Fruit fly (Drosophila melanogaster) whole organism, embryonic: ENCODE data around the gene CG33306.

ENCODE experiments used
- Adf1 ChIP-seq: fragments of 200-800 bp; sonication (Bioruptor generic); IDR thresholded peaks from 2 replicates; pipeline ENCODE4 v1.3.6; 2022; ENCODE audit warnings: missing biosample characterization, missing genetic modification characterization
- Bgb ChIP-seq: fragments of 200-800 bp; sonication (Bioruptor generic); IDR thresholded peaks from 2 replicates; pipeline ENCODE4 v1.3.6; 2022; ENCODE audit warnings: missing biosample characterization, missing genetic modification characterization; ENCODE audit not compliant: partially characterized antibody
- CG10267 ChIP-seq: fragments of 200-800 bp; sonication (Bioruptor generic); optimal IDR thresholded peaks from 2 replicates; lab custom pipeline; 2018; ENCODE audit warnings: missing biosample characterization, mild to moderate bottlenecking, missing genetic modification characterization, moderate library complexity
- CG10274 ChIP-seq: fragments of 200-800 bp; sonication (Bioruptor generic); optimal IDR thresholded peaks from 3 replicates; lab custom pipeline; 2017; ENCODE audit warnings: missing biosample characterization, mild to moderate bottlenecking, missing genetic modification characterization
- CG10431 ChIP-seq: fragments of 200-800 bp; sonication (Bioruptor generic); optimal IDR thresholded peaks from 3 replicates; lab custom pipeline; 2018; ENCODE audit warnings: missing biosample characterization, mild to moderate bottlenecking, missing genetic modification characterization
- CG10543 ChIP-seq: fragments of 200-800 bp; sonication (Bioruptor generic); optimal IDR thresholded peaks from 3 replicates; lab custom pipeline; 2017; ENCODE audit warnings: missing biosample characterization, mild to moderate bottlenecking, missing genetic modification characterization, moderate library complexity
- CG12155 ChIP-seq: fragments of 200-800 bp; sonication (Bioruptor generic); optimal IDR thresholded peaks from 3 replicates; lab custom pipeline; 2016; ENCODE audit warnings: missing biosample characterization, missing genetic modification characterization
- CG12942 ChIP-seq: fragments of 200-800 bp; sonication (Bioruptor generic); optimal IDR thresholded peaks from 3 replicates; lab custom pipeline; 2016; ENCODE audit warnings: missing biosample characterization, missing genetic modification characterization
- CG14710 ChIP-seq: fragments of 200-800 bp; sonication (Bioruptor generic); optimal IDR thresholded peaks from 3 replicates; lab custom pipeline; 2019; ENCODE audit warnings: missing biosample characterization, mild to moderate bottlenecking, missing genetic modification characterization, moderate library complexity
- CG17361 ChIP-seq: fragments of 200-800 bp; sonication (Bioruptor generic); IDR thresholded peaks from 3 replicates; pipeline ENCODE4 v1.3.6; 2022; ENCODE audit warnings: missing biosample characterization, missing genetic modification characterization
- CG17829 ChIP-seq: fragments of 200-800 bp; optimal IDR thresholded peaks from 2 replicates; lab custom pipeline; 2019; ENCODE audit warnings: missing biosample characterization, mild to moderate bottlenecking, missing genetic modification characterization, moderate library complexity
- CG30020 ChIP-seq: fragments of 200-800 bp; optimal IDR thresholded peaks from 2 replicates; lab custom pipeline; 2019; ENCODE audit warnings: missing biosample characterization, mild to moderate bottlenecking, missing genetic modification characterization, moderate library complexity
- CG34224 ChIP-seq: fragments of 200-800 bp; sonication (Bioruptor generic); IDR thresholded peaks from 3 replicates; pipeline ENCODE4 v1.3.6; 2022; ENCODE audit warnings: missing biosample characterization, missing genetic modification characterization; ENCODE audit not compliant: partially characterized antibody
- CG3847 ChIP-seq: fragments of 200-800 bp; sonication (Bioruptor generic); IDR thresholded peaks from 2 replicates; pipeline ENCODE4 v1.3.6; 2022; ENCODE audit warnings: missing biosample characterization, missing genetic modification characterization
- CG4360 ChIP-seq: fragments of 200-800 bp; sonication (Bioruptor generic); IDR thresholded peaks from 2 replicates; pipeline ENCODE4 v1.3.6; 2022; ENCODE audit warnings: missing biosample characterization, missing genetic modification characterization
- CG4404 ChIP-seq: fragments of 200-800 bp; sonication (Bioruptor generic); IDR thresholded peaks from 2 replicates; pipeline ENCODE4 v1.3.6; 2022; ENCODE audit warnings: missing biosample characterization, missing genetic modification characterization
- CG4730 ChIP-seq: fragments of 200-800 bp; sonication (Bioruptor generic); IDR thresholded peaks from 2 replicates; pipeline ENCODE4 v1.3.6; 2022; ENCODE audit warnings: missing biosample characterization, missing genetic modification characterization
- CG4854 ChIP-seq: fragments of 200-800 bp; sonication (Bioruptor generic); optimal IDR thresholded peaks from 2 replicates; lab custom pipeline; 2016; ENCODE audit warnings: missing biosample characterization, missing genetic modification characterization, inconsistent platforms
- CG6765 ChIP-seq: fragments of 200-800 bp; sonication (Bioruptor generic); optimal IDR thresholded peaks from 3 replicates; lab custom pipeline; 2017; ENCODE audit warnings: missing biosample characterization, mild to moderate bottlenecking, missing genetic modification characterization
- CG7963 ChIP-seq: fragments of 200-800 bp; sonication (Bioruptor generic); IDR thresholded peaks from 3 replicates; pipeline ENCODE4 v1.3.6; 2022; ENCODE audit warnings: missing biosample characterization, missing genetic modification characterization; ENCODE audit not compliant: partially characterized antibody
- CG8089 ChIP-seq: fragments of 200-800 bp; sonication (Bioruptor generic); optimal IDR thresholded peaks from 3 replicates; lab custom pipeline; 2016; ENCODE audit warnings: missing biosample characterization, missing genetic modification characterization
- Ets65A ChIP-seq: fragments of 200-800 bp; sonication (Bioruptor generic); peaks from one replicate; lab custom pipeline; 2016; ENCODE audit warnings: missing biosample characterization, missing genetic modification characterization
- Ets97D ChIP-seq: fragments of 200-800 bp; sonication (Bioruptor generic); optimal IDR thresholded peaks from 3 replicates; lab custom pipeline; 2016; ENCODE audit warnings: missing biosample characterization, missing genetic modification characterization
- HLHmδ ChIP-seq: fragments of 200-800 bp; sonication (Bioruptor generic); optimal IDR thresholded peaks from 2 replicates; lab custom pipeline; 2018; ENCODE audit warnings: missing biosample characterization, mild to moderate bottlenecking, missing genetic modification characterization, moderate library complexity
- Hey ChIP-seq: fragments of 200-800 bp; sonication (Bioruptor generic); optimal IDR thresholded peaks from 3 replicates; lab custom pipeline; 2018; ENCODE audit warnings: missing biosample characterization, mild to moderate bottlenecking, missing genetic modification characterization
- Hmx ChIP-seq: fragments of 200-800 bp; sonication (Bioruptor generic); optimal IDR thresholded peaks from 2 replicates; lab custom pipeline; 2016; ENCODE audit warnings: missing biosample characterization, missing genetic modification characterization
- Hsf ChIP-seq: fragments of 200-800 bp; sonication (Bioruptor generic); optimal IDR thresholded peaks from 3 replicates; lab custom pipeline; 2016; ENCODE audit warnings: missing biosample characterization, missing genetic modification characterization
- Jarid2 ChIP-seq: fragments of 200-800 bp; sonication (Bioruptor generic); optimal IDR thresholded peaks from 3 replicates; lab custom pipeline; 2017; ENCODE audit warnings: mild to moderate bottlenecking, missing biosample characterization, missing genetic modification reagents, missing genetic modification characterization
- Lpt ChIP-seq: fragments of >200 bp; optimal IDR thresholded peaks from 2 replicates; lab custom pipeline; 2018; ENCODE audit warnings: missing biosample characterization, missing genetic modification characterization
- Meics ChIP-seq: fragments of 200-800 bp; sonication (Bioruptor generic); optimal IDR thresholded peaks from 2 replicates; lab custom pipeline; 2017; ENCODE audit warnings: missing biosample characterization, mild to moderate bottlenecking, missing genetic modification characterization
- Myb ChIP-seq: fragments of 200-800 bp; sonication (Bioruptor generic); optimal IDR thresholded peaks from 2 replicates; lab custom pipeline; 2016; ENCODE audit warnings: missing biosample characterization, missing genetic modification characterization
- PHDP ChIP-seq: fragments of 200-800 bp; sonication (Bioruptor generic); optimal IDR thresholded peaks from 3 replicates; lab custom pipeline; 2018; ENCODE audit warnings: missing biosample characterization, mild to moderate bottlenecking, missing genetic modification characterization, moderate library complexity
- Ravus ChIP-seq: fragments of 200-800 bp; sonication (Bioruptor generic); IDR thresholded peaks from 2 replicates; pipeline ENCODE4 v1.3.6; 2022; ENCODE audit warnings: missing biosample characterization, missing genetic modification characterization
- Stat92E ChIP-seq, 3 experiments: fragments of >200 bp in 2 of 3; fragments of 200-800 bp in 1 of 3; sonication (Bioruptor generic) in 1 of 3; optimal IDR thresholded peaks; 2 replicates each; lab custom pipeline; 2017 to 2019; ENCODE audit warnings: missing biosample characterization in 3 of 3, missing genetic modification characterization in 3 of 3, mild to moderate bottlenecking in 1 of 3, moderate library complexity in 1 of 3
- ac ChIP-seq: fragments of 200-800 bp; sonication (Bioruptor generic); optimal IDR thresholded peaks from 3 replicates; lab custom pipeline; 2017; ENCODE audit warnings: missing biosample characterization, mild to moderate bottlenecking, missing genetic modification characterization
- ase ChIP-seq: fragments of 200-800 bp; sonication (Bioruptor generic); IDR thresholded peaks from 3 replicates; pipeline ENCODE4 v1.3.6; 2022; ENCODE audit warnings: missing biosample characterization, missing genetic modification characterization
- bcd ChIP-seq: fragments of 200-800 bp; sonication (Bioruptor generic); optimal IDR thresholded peaks from 2 replicates; lab custom pipeline; 2017; ENCODE audit warnings: missing biosample characterization, mild to moderate bottlenecking, missing genetic modification characterization
- cato ChIP-seq: fragments of 200-800 bp; sonication (Bioruptor generic); optimal IDR thresholded peaks from 2 replicates; lab custom pipeline; 2016; ENCODE audit warnings: missing biosample characterization, missing genetic modification characterization, borderline replicate concordance
- croc ChIP-seq: fragments of 200-800 bp; sonication (Bioruptor generic); conservative IDR thresholded peaks from 3 replicates; pipeline ENCODE4 v1.3.6; 2022; ENCODE audit warnings: missing biosample characterization, missing genetic modification characterization
- dmrt99B ChIP-seq: fragments of 200-800 bp; sonication (Bioruptor generic); optimal IDR thresholded peaks from 2 replicates; lab custom pipeline; 2018; ENCODE audit warnings: missing biosample characterization, mild to moderate bottlenecking, missing genetic modification characterization, moderate library complexity
- gce ChIP-seq: fragments of 200-800 bp; sonication (Bioruptor generic); IDR thresholded peaks from 3 replicates; pipeline ENCODE4 v1.3.6; 2022; ENCODE audit warnings: missing biosample characterization, missing genetic modification characterization
- hth ChIP-seq: fragments of >200 bp; optimal IDR thresholded peaks from 2 replicates; lab custom pipeline; 2017; ENCODE audit warnings: inconsistent platforms
- lmd ChIP-seq: fragments of 200-800 bp; sonication (Bioruptor generic); IDR thresholded peaks from 2 replicates; pipeline ENCODE4 v1.3.6; 2022; ENCODE audit warnings: missing biosample characterization, missing genetic modification characterization
- nau ChIP-seq: fragments of 200-800 bp; sonication (Bioruptor generic); optimal IDR thresholded peaks from 3 replicates; lab custom pipeline; 2017; ENCODE audit warnings: missing biosample characterization, mild to moderate bottlenecking, missing genetic modification characterization, missing genetic modification reagents
- onecut ChIP-seq: fragments of 200-800 bp; sonication (Bioruptor generic); IDR thresholded peaks from 2 replicates; pipeline ENCODE4 v1.3.6; 2022; ENCODE audit warnings: missing biosample characterization, missing genetic modification characterization
- peb ChIP-seq: fragments of 200-800 bp; sonication (Bioruptor generic); IDR thresholded peaks from 2 replicates; pipeline ENCODE4 v1.3.6; 2022; ENCODE audit warnings: missing biosample characterization, missing genetic modification characterization
- sens-2 ChIP-seq: fragments of 200-800 bp; sonication (Bioruptor generic); IDR thresholded peaks from 2 replicates; pipeline ENCODE4 v1.3.6; 2022; ENCODE audit warnings: missing biosample characterization, missing genetic modification characterization
- shn ChIP-seq: fragments of 200-800 bp; sonication (Bioruptor generic); optimal IDR thresholded peaks from 3 replicates; lab custom pipeline; 2016; ENCODE audit warnings: missing biosample characterization, missing genetic modification characterization
- wor ChIP-seq: fragments of 200-800 bp; sonication (Bioruptor generic); IDR thresholded peaks from 2 replicates; pipeline ENCODE4 v1.3.6; 2022; ENCODE audit warnings: missing biosample characterization, missing genetic modification characterization
- z ChIP-seq: fragments of 200-800 bp; sonication (Bioruptor generic); IDR thresholded peaks from 3 replicates; pipeline ENCODE4 v1.3.6; 2022; ENCODE audit warnings: missing biosample characterization, missing genetic modification characterization
- zen2 ChIP-seq: fragments of 200-800 bp; sonication (Bioruptor generic); IDR thresholded peaks from 3 replicates; pipeline ENCODE4 v1.3.6; 2022; ENCODE audit warnings: missing biosample characterization, missing genetic modification characterization; ENCODE audit not compliant: partially characterized antibody

Gene CG33306

dm6 chr2L:13878801-13879200, 35.3 kb upstream of the CG33306 start (continued):
- no peak for TF ChIP-seq Ets97D (GFP tag; lab: Kevin White, UChicago)
- no peak for TF ChIP-seq CG14710
- TF ChIP-seq CG30020 (tag; lab: Kevin White, UChicago), result no peak
- TF ChIP-seq z (GFP tag; lab: Robert Waterston, UW), result no peak
- peak; percentile 62 for TF ChIP-seq ac (GFP tag; lab: Kevin White, UChicago)
- TF ChIP-seq CG6765 (GFP tag; lab: Kevin White, UChicago), result peak; percentile 6
- no peak for TF ChIP-seq Lpt (GFP tag; lab: Kevin White, UChicago)
- TF ChIP-seq peb, result no peak
- TF ChIP-seq CG4730 (GFP tag; lab: Robert Waterston, UW), result no peak
- no peak for TF ChIP-seq CG10431 (GFP tag; lab: Kevin White, UChicago)
- TF ChIP-seq HLHmδ, result peak; percentile 96
- 0 out of 3 replicates have a peak, but pooled peaks have one; percentile 42 for TF ChIP-seq gce
- TF ChIP-seq CG7963, result no peak
- no peak for TF ChIP-seq wor
- TF ChIP-seq Ravus, result no peak
- TF ChIP-seq lmd (GFP tag; lab: Robert Waterston, UW), result no peak
- no peak for TF ChIP-seq hth (lab: Kevin White, UChicago)
- no peak for TF ChIP-seq Hey
- TF ChIP-seq Hsf (GFP tag; lab: Kevin White, UChicago), result no peak
- no peak for TF ChIP-seq CG10543 (GFP tag; lab: Kevin White, UChicago)
- TF ChIP-seq CG4404 (GFP tag; lab: Robert Waterston, UW), result no peak
- no peak for TF ChIP-seq bcd (GFP tag; lab: Kevin White, UChicago)
- no peak for TF ChIP-seq CG12942 (GFP tag; lab: Kevin White, UChicago)
- peak; percentile 29; the same call in 1 of the 2 replicates for TF ChIP-seq onecut
- TF ChIP-seq CG34224 (GFP tag; lab: Robert Waterston, UW), result peak; percentile 19; the same call in 1 of the 3 replicates
- no peak for TF ChIP-seq CG10267 (tag; lab: Kevin White, UChicago)
- peak; percentile 22; the same call in 1 of the 2 replicates for TF ChIP-seq sens-2
- peak; percentile 18 for TF ChIP-seq Meics (GFP tag; lab: Kevin White, UChicago)
- TF ChIP-seq Adf1 (GFP tag; lab: Robert Waterston, UW), result peak; percentile 37; the same call in 1 of the 2 replicates
- TF ChIP-seq Ets65A (GFP tag; lab: Kevin White, UChicago), result no peak
- peak; percentile 99 for TF ChIP-seq Jarid2 (GFP tag; lab: Kevin White, UChicago)
- TF ChIP-seq shn (GFP tag; lab: Kevin White, UChicago), result no peak
- peak; percentile 16; the same call in 1 of the 2 replicates for TF ChIP-seq CG3847
- 0 out of 2 replicates have a peak, but pooled peaks have one; percentile 27 for TF ChIP-seq CG4360 (GFP tag; lab: Robert Waterston, UW)
- peak; percentile 27 for TF ChIP-seq nau (GFP tag; lab: Kevin White, UChicago)
- TF ChIP-seq CG4854, result peak; percentile 52
- TF ChIP-seq CG17361 (GFP tag; lab: Robert Waterston, UW), result no peak; the same call in 2 of the 3 replicates
- TF ChIP-seq Hmx (GFP tag; lab: Kevin White, UChicago), result no peak
- TF ChIP-seq CG8089 (GFP tag; lab: Kevin White, UChicago), result no peak
- TF ChIP-seq ase (GFP tag; lab: Robert Waterston, UW), result no peak
- TF ChIP-seq CG17829 (tag; lab: Kevin White, UChicago), result peak; percentile 15
- no peak for TF ChIP-seq CG12155 (GFP tag; lab: Kevin White, UChicago)
- TF ChIP-seq Stat92E (GFP tag; optimal IDR thresholded peaks at IDR 0.05; lab: Kevin White, UChicago), result peak in 1 of 3 experiments; percentile 47
- TF ChIP-seq PHDP, result peak; percentile 17
- no peak for TF ChIP-seq croc
- no peak for TF ChIP-seq Myb (GFP tag; lab: Kevin White, UChicago)
- TF ChIP-seq CG10274 (GFP tag; lab: Kevin White, UChicago), result no peak
- TF ChIP-seq Bgb, result peak; percentile 77; the same call in 1 of the 2 replicates
- no peak for TF ChIP-seq dmrt99B
- no peak for TF ChIP-seq cato (GFP tag; lab: Kevin White, UChicago)
- TF ChIP-seq zen2 (GFP tag; lab: Robert Waterston, UW), result peak; percentile 15; the same call in 1 of the 3 replicates
